Fruit fly (Drosophila melanogaster): ENCODE results near the gene Wnt4.

The Wnt4 gene

DNA sequence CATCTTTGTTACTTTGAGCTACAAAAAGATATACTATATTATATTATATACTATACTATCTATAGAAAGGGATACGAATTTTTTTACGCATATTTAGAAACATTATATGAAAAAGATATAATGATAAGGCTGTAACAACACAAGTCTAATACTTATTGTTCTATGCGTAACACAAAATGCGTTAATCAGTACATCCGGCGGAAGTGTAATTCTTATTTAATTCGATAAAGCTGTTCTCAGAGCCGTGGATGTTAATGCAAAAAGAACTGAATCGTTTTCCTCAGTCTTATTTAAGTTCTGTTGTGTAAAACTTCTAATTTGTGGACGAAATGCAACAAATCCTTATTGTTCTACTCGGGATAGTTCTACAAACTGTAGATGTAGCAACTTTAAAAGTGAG, 49.5 kb downstream of the Wnt4 start, which contains the start of gene CG43799:
CG43799 (plus strand) TSS at position 301 of the 400 bp plus-strand sequence.
- TF ChIP-seq CG17801 (GFP tag; optimal IDR thresholded peaks at IDR 0.05; ENCODE audit: partially characterized antibody) = no peak

DNA sequence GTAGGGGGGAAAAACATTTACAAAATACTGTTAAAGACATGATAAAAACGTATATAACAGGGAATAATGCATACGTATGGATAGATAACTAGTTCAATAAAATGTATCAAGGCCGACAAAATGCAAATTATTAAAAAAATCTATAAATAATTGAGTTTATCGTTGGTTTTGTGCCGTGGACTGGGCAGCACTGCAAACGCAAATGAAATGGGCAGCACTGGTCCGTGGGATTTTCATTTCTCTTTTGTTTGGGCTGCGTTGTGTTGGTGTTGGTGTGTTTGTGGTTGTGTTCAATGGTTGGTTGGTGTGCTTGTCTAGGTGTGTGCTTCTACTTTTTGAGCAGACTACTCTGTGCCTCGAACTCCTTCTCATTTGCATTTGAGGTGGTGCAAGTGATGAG, 50.4 kb downstream of the Wnt4 start:
- no peak for TF ChIP-seq CG17801 (GFP tag; optimal IDR thresholded peaks at IDR 0.05; ENCODE audit: partially characterized antibody)

- TF ChIP-seq CG17801 (GFP tag; optimal IDR thresholded peaks at IDR 0.05; ENCODE audit: partially characterized antibody) = peak; percentile 5
Measured at dm6 chr2L:7222829-7223272, 54.1 kb downstream of the Wnt4 start, which contains the start of gene mEFG1. Gene mEFG1 (minus strand): TSS chr2L:7223081.

dm6 chr2L:7219650-7220267, 57.2 kb downstream of the Wnt4 start, which contains the start of gene CG13784:
Gene CG13784 (minus strand): TSS chr2L:7220033.
- peak; percentile 60 for TF ChIP-seq CG17801 (GFP tag; optimal IDR thresholded peaks at IDR 0.05; ENCODE audit: partially characterized antibody)

dm6 chr2L:7219172-7219571, 57.8 kb downstream of the Wnt4 start:
- no peak for TF ChIP-seq CG17801 (GFP tag; optimal IDR thresholded peaks at IDR 0.05; ENCODE audit: partially characterized antibody)

DNA sequence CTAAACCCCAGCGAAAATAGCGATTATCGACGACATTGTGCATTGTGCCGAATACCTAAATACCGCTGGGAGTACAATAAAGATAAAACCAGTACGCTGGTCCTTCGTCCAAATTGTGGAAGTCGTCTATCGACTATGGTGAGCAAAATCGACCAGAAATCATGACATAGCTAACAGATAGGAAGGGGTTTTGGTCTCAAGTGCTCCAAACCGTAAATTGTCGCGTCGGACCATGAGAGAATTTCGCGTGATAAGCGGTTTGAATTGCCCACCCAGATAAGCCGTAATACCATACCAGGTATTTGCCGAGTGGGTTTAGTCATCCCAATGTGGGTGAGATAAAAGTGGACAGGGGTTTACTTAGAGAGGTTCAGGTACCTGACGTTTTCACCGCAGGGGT, 59.0 kb downstream of the Wnt4 start:
- peak; percentile 19 for TF ChIP-seq CG17801 (GFP tag; optimal IDR thresholded peaks at IDR 0.05; ENCODE audit: partially characterized antibody)

dm6 chr2L:7217059-7217458, 59.9 kb downstream of the Wnt4 start:
- no peak for TF ChIP-seq CG17801 (GFP tag; optimal IDR thresholded peaks at IDR 0.05; ENCODE audit: partially characterized antibody)

- no peak for TF ChIP-seq CG17801 (GFP tag; optimal IDR thresholded peaks at IDR 0.05; ENCODE audit: partially characterized antibody)
Measured at dm6 chr2L:7216272-7216671, 60.7 kb downstream of the Wnt4 start.

DNA sequence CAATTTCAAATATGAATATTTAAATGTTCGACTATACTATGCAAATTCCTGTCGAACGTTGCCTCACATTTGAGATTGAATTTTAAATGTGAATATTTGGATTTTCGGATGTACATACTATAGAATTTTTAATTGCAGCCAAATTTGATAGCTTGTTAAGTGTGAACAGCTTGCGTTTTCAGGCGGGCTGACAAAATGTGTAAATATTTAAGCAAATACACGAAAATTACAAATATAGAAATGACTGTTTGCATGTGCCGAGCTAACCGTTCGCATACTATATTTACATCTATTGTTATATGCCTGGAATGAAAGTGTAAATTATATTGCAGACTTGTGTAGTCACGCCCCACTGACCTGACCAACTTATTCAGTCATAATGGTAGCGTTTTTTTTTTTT, 61.3 kb downstream of the Wnt4 start:
- no peak for TF ChIP-seq CG17801 (GFP tag; optimal IDR thresholded peaks at IDR 0.05; ENCODE audit: partially characterized antibody)

dm6 chr2L:7214885-7215284, 62.1 kb downstream of the Wnt4 start:
- no peak for TF ChIP-seq CG17801 (GFP tag; optimal IDR thresholded peaks at IDR 0.05; ENCODE audit: partially characterized antibody)

dm6 chr2L:7213532-7213931, 63.4 kb downstream of the Wnt4 start:
- TF ChIP-seq CG17801 (GFP tag; optimal IDR thresholded peaks at IDR 0.05; ENCODE audit: partially characterized antibody) = no peak

DNA sequence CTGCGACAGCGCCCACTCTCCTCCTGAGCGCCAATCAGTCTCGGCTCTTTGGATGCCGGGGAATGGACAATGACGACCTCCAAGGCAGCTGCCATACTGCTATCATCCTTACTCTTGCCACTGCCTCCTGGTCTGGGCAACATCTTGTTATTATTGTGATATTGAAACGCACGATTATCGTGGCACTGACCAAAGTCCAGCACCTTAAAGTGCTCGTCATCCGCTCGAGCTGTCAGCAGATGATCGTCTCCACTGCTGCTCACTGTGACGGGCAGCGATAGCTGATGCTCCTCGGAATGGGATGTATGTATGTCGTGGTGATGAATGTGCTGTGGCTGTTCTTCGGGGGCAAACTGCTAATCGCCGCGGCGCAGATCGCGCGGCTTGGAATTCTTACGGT, 69.3 kb downstream of the Wnt4 start:
- no peak for TF ChIP-seq CG17801 (GFP tag; optimal IDR thresholded peaks at IDR 0.05; ENCODE audit: partially characterized antibody)
